Fruit fly (Drosophila melanogaster) whole organism, adult: ENCODE measurements around the gene CG31933.

Experiments used
- CG11617 ChIP-seq: fragments of 200-800 bp; sonication (Bioruptor generic); optimal IDR thresholded peaks from 2 replicates; lab custom pipeline; 2017; ENCODE audit warnings: mild to moderate bottlenecking, missing biosample characterization, missing genetic modification reagents, missing genetic modification characterization
- CG12768 ChIP-seq: fragments of 200-800 bp; sonication (Bioruptor generic); optimal IDR thresholded peaks from 2 replicates; lab custom pipeline; 2017; ENCODE audit warnings: missing biosample characterization, missing genetic modification characterization, mild to moderate bottlenecking, moderate library complexity, missing genetic modification reagents
- CG14711 ChIP-seq: fragments of 200-800 bp; sonication (Bioruptor generic); optimal IDR thresholded peaks from 2 replicates; lab custom pipeline; 2018; ENCODE audit warnings: missing biosample characterization, mild to moderate bottlenecking, missing genetic modification characterization, moderate library complexity
- CG1620 ChIP-seq: fragments of 200-800 bp; sonication (Bioruptor generic); optimal IDR thresholded peaks from 2 replicates; lab custom pipeline; 2016; ENCODE audit warnings: missing biosample characterization, missing genetic modification characterization
- CG33017 ChIP-seq: fragments of 200-800 bp; sonication (Bioruptor generic); optimal IDR thresholded peaks from 2 replicates; lab custom pipeline; 2018; ENCODE audit warnings: missing biosample characterization, mild to moderate bottlenecking, missing genetic modification characterization, moderate library complexity
- CG5204 ChIP-seq: fragments of 200-800 bp; sonication (Bioruptor generic); optimal IDR thresholded peaks from 2 replicates; lab custom pipeline; 2016; ENCODE audit warnings: missing biosample characterization, missing genetic modification characterization
- CG7045 ChIP-seq: fragments of 200-800 bp; sonication (Bioruptor generic); optimal IDR thresholded peaks from 2 replicates; lab custom pipeline; 2017; ENCODE audit warnings: missing biosample characterization, mild to moderate bottlenecking, missing genetic modification characterization
- CG7101 ChIP-seq: fragments of 200-800 bp; sonication (Bioruptor generic); optimal IDR thresholded peaks from 2 replicates; lab custom pipeline; 2018; ENCODE audit warnings: missing biosample characterization, mild to moderate bottlenecking, missing genetic modification characterization, moderate library complexity
- Clk ChIP-seq: fragments of 200-800 bp; sonication (Bioruptor generic); optimal IDR thresholded peaks from 2 replicates; lab custom pipeline; 2017; ENCODE audit warnings: missing biosample characterization, missing genetic modification characterization
- Crg-1 ChIP-seq: fragments of 200-800 bp; sonication (Bioruptor generic); optimal IDR thresholded peaks from 2 replicates; lab custom pipeline; 2016; ENCODE audit warnings: missing biosample characterization, missing genetic modification characterization
- Hr96 ChIP-seq: fragments of 200-800 bp; sonication (Bioruptor generic); optimal IDR thresholded peaks from 2 replicates; lab custom pipeline; 2016; ENCODE audit warnings: missing biosample characterization, missing genetic modification characterization
- Mnt ChIP-seq: fragments of 200-800 bp; sonication (Bioruptor generic); optimal IDR thresholded peaks from 2 replicates; lab custom pipeline; 2016; ENCODE audit warnings: missing biosample characterization, mild to moderate bottlenecking, missing genetic modification characterization
- bab1 ChIP-seq: fragments of 200-800 bp; sonication (Bioruptor generic); optimal IDR thresholded peaks from 3 replicates; lab custom pipeline; 2019; ENCODE audit warnings: missing biosample characterization, mild to moderate bottlenecking, missing genetic modification characterization, moderate library complexity
- cic ChIP-seq: fragments of 200-800 bp; sonication (Bioruptor generic); optimal IDR thresholded peaks from 2 replicates; lab custom pipeline; 2017; ENCODE audit warnings: missing biosample characterization, mild to moderate bottlenecking, missing genetic modification characterization, moderate library complexity
- cnc ChIP-seq, 2 experiments: fragments of >200 bp; optimal IDR thresholded peaks; 2 replicates each; lab custom pipeline; 2017
- kay ChIP-seq: fragments of 200-800 bp; sonication (Bioruptor generic); peaks from one replicate; lab custom pipeline; 2016; ENCODE audit warnings: missing biosample characterization, missing genetic modification characterization, borderline replicate concordance
- ovo ChIP-seq: fragments of 200-800 bp; sonication (Bioruptor generic); optimal IDR thresholded peaks from 2 replicates; lab custom pipeline; 2016; ENCODE audit warnings: missing biosample characterization, missing genetic modification characterization
- pad ChIP-seq: fragments of 200-800 bp; sonication (Bioruptor generic); optimal IDR thresholded peaks from 3 replicates; lab custom pipeline; 2017; ENCODE audit warnings: missing biosample characterization, missing genetic modification characterization, mild to moderate bottlenecking, moderate library complexity, missing genetic modification reagents
- tj ChIP-seq: fragments of 200-800 bp; sonication (Bioruptor generic); optimal IDR thresholded peaks from 3 replicates; lab custom pipeline; 2017; ENCODE audit warnings: missing biosample characterization, mild to moderate bottlenecking, missing genetic modification characterization, moderate library complexity
- toe ChIP-seq: fragments of 200-800 bp; sonication (Bioruptor generic); optimal IDR thresholded peaks from 2 replicates; lab custom pipeline; 2016; ENCODE audit warnings: missing biosample characterization, missing genetic modification characterization

Gene CG31933

dm6 chr2L:1823231-1823630, at the start of gene CG31933:
CG31933 (minus strand) TSS chr2L:1823331.
- TF ChIP-seq CG11617 (GFP tag; lab: Kevin White, UChicago), result no peak
- TF ChIP-seq Hr96 (GFP tag; lab: Kevin White, UChicago), result no peak
- no peak for TF ChIP-seq CG7101 (tag; lab: Kevin White, UChicago)
- TF ChIP-seq tj (GFP tag; lab: Kevin White, UChicago), result no peak
- no peak for TF ChIP-seq pad (GFP tag; lab: Kevin White, UChicago)
- TF ChIP-seq CG33017 (tag; lab: Kevin White, UChicago), result no peak
- no peak for TF ChIP-seq CG7045 (GFP tag; lab: Kevin White, UChicago)
- no peak for TF ChIP-seq Clk (GFP tag; lab: Kevin White, UChicago)
- TF ChIP-seq toe (GFP tag; lab: Kevin White, UChicago), result no peak
- TF ChIP-seq CG14711 (tag; lab: Kevin White, UChicago), result no peak

- TF ChIP-seq CG14711 (tag; lab: Kevin White, UChicago) (no peak), CG12768 (no peak), cic (GFP tag; lab: Kevin White, UChicago) (no peak), Mnt (GFP tag; lab: Kevin White, UChicago) (no peak), Clk (GFP tag; lab: Kevin White, UChicago) (no peak), tj (GFP tag; lab: Kevin White, UChicago) (no peak)
These were observed 46.4 kb upstream of the CG31933 start, which contains the start of gene CG7295 for dm6 chr2L:1869503-1869902. CG7295 (plus strand) TSS chr2L:1869803.

- peak; percentile 3 for TF ChIP-seq Hr96 (GFP tag; lab: Kevin White, UChicago)
- no peak for TF ChIP-seq cic (GFP tag; lab: Kevin White, UChicago)
These were observed 38.9 kb upstream of the CG31933 start for dm6 chr2L:1861994-1862393.

DNA sequence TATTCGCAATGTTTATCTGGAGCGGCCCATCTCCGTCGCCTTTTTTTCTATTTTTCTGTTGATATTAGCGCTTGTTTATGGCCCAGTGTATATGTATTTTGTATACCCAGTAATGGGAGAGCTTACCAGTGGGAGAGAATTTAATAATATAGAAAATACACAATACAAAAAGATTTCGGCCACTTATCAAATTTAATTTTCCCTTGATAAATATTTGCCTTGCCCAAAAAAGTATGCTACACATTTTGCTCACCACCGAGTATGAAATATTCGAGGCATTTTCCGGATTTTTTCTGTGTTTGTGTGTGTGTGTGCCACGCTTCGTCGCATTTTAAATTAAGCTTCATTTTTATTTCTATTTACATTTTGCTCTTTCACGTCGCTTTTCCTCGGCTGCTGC, 15.9 kb upstream of the CG31933 start:
- TF ChIP-seq ovo (no peak), Clk (GFP tag; lab: Kevin White, UChicago) (no peak), bab1 (GFP tag; lab: Kevin White, UChicago) (no peak), CG11617 (GFP tag; lab: Kevin White, UChicago) (no peak), Hr96 (GFP tag; lab: Kevin White, UChicago) (no peak), cnc (optimal IDR thresholded peaks at IDR 0.05; lab: Kevin White, UChicago) (no peak), CG5204 (GFP tag; lab: Kevin White, UChicago) (no peak), Mnt (GFP tag; lab: Kevin White, UChicago) (no peak), kay (GFP tag; lab: Kevin White, UChicago) (no peak), cic (GFP tag; lab: Kevin White, UChicago) (no peak), CG12768 (no peak), toe (GFP tag; lab: Kevin White, UChicago) (no peak), pad (GFP tag; lab: Kevin White, UChicago) (no peak), tj (GFP tag; lab: Kevin White, UChicago) (no peak), CG7101 (tag; lab: Kevin White, UChicago) (no peak), Crg-1 (GFP tag; lab: Kevin White, UChicago) (no peak), CG7045 (GFP tag; lab: Kevin White, UChicago) (no peak)

dm6 chr2L:1837717-1838368, 14.7 kb upstream of the CG31933 start:
- TF ChIP-seq tj (GFP tag; lab: Kevin White, UChicago) (no peak), Crg-1 (GFP tag; lab: Kevin White, UChicago) (no peak), CG11617 (GFP tag; lab: Kevin White, UChicago) (no peak), pad (GFP tag; lab: Kevin White, UChicago) (no peak), CG33017 (tag; lab: Kevin White, UChicago) (no peak), cnc (optimal IDR thresholded peaks at IDR 0.05; lab: Kevin White, UChicago) (no peak), CG1620 (no peak), CG14711 (tag; lab: Kevin White, UChicago) (no peak), Hr96 (GFP tag; lab: Kevin White, UChicago) (no peak), cic (GFP tag; lab: Kevin White, UChicago) (no peak), kay (GFP tag; lab: Kevin White, UChicago) (no peak)

DNA sequence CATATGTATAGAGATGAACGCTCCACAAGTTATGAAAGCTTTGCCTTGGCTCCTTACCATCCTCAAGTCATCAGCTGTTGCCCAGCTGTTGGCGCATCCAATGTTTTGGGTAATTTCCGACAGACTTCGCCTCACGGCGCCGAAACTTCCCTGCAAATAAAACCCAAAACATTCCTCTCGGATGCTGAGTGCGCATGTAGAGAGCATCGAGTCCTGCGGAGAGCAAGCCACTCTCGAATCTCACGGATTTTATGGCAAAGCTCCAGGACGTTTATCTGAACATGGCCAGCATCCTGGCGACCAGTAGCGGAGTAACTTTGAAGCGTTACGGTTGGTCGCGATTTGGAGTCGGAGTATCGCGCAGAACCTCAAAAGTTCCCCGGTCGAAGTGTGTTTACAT, 13.1 kb upstream of the CG31933 start, which contains the start of gene wry:
Gene wry, plus strand, starts transcription at position 301 of the 400 bp plus-strand sequence.
- TF ChIP-seq Mnt (GFP tag; lab: Kevin White, UChicago) (no peak), Hr96 (GFP tag; lab: Kevin White, UChicago) (no peak), cic (GFP tag; lab: Kevin White, UChicago) (no peak), CG33017 (tag; lab: Kevin White, UChicago) (no peak), CG7101 (tag; lab: Kevin White, UChicago) (no peak), ovo (no peak), kay (GFP tag; lab: Kevin White, UChicago) (no peak), Crg-1 (GFP tag; lab: Kevin White, UChicago) (no peak), toe (GFP tag; lab: Kevin White, UChicago) (no peak), cnc (optimal IDR thresholded peaks at IDR 0.05; lab: Kevin White, UChicago) (no peak), CG12768 (no peak), CG11617 (GFP tag; lab: Kevin White, UChicago) (no peak), CG7045 (GFP tag; lab: Kevin White, UChicago) (no peak), bab1 (GFP tag; lab: Kevin White, UChicago) (no peak), Clk (GFP tag; lab: Kevin White, UChicago) (no peak), CG14711 (tag; lab: Kevin White, UChicago) (no peak), CG5204 (GFP tag; lab: Kevin White, UChicago) (no peak)
